Worm (Caenorhabditis elegans): Measurements from ENCODE around the gene sra-8.
A peak's percentile ranks its signal among the peaks of the same experiment; 100 is the strongest.

The sra-8 gene

ce11 chrII:9537429-9537828, at the start of gene sra-8:
Gene sra-8 (plus strand): TSS chrII:9537729.
- TF ChIP-seq ceh-43 (GFP tag; optimal IDR thresholded peaks at IDR 0.05) (no peak), lin-32 (GFP tag; optimal IDR thresholded peaks at IDR 0.05) (no peak), ceh-83 (GFP tag; optimal IDR thresholded peaks at IDR 0.05) (no peak), zip-8 (tag; optimal IDR thresholded peaks at IDR 0.05) (peak; percentile 51), tbx-8 (GFP tag; optimal IDR thresholded peaks at IDR 0.05) (no peak)

ce11 chrII:9489922-9490321, 47.6 kb upstream of the sra-8 start:
- no peak for TF ChIP-seq mab-5 (tag; optimal IDR thresholded peaks at IDR 0.05)
- TF ChIP-seq lin-32 (GFP tag; optimal IDR thresholded peaks at IDR 0.05): no peak
- no peak for TF ChIP-seq ces-1 (GFP tag; optimal IDR thresholded peaks at IDR 0.05)
- no peak for TF ChIP-seq blmp-1 (tag; optimal IDR thresholded peaks at IDR 0.05)
- no peak for TF ChIP-seq zip-8 (tag; optimal IDR thresholded peaks at IDR 0.05)
- no peak for TF ChIP-seq ceh-39 (tag; optimal IDR thresholded peaks at IDR 0.05)
- no peak for TF ChIP-seq tbx-8 (GFP tag; optimal IDR thresholded peaks at IDR 0.05)
- TF ChIP-seq unc-62 (GFP tag; optimal IDR thresholded peaks at IDR 0.05): no peak
- no peak for TF ChIP-seq hlh-1 (tag; optimal IDR thresholded peaks at IDR 0.05)
- no peak for TF ChIP-seq ztf-11 (tag; optimal IDR thresholded peaks at IDR 0.05)
- TF ChIP-seq ham-2 (GFP tag; optimal IDR thresholded peaks at IDR 0.05): no peak
- TF ChIP-seq elt-3 (tag; optimal IDR thresholded peaks at IDR 0.05): no peak
- TF ChIP-seq nhr-2 (tag; optimal IDR thresholded peaks at IDR 0.05): no peak
- TF ChIP-seq flh-1 (GFP tag; optimal IDR thresholded peaks at IDR 0.05): no peak
- TF ChIP-seq nhr-237 (tag; optimal IDR thresholded peaks at IDR 0.05): no peak

ce11 chrII:9490589-9490988, 46.9 kb upstream of the sra-8 start:
- no peak for TF ChIP-seq M03D4.4 (tag; optimal IDR thresholded peaks at IDR 0.05)
- TF ChIP-seq drap-1 (GFP tag; optimal IDR thresholded peaks at IDR 0.05): no peak
- no peak for TF ChIP-seq ceh-43 (GFP tag; optimal IDR thresholded peaks at IDR 0.05)
- TF ChIP-seq nhr-76 (tag; optimal IDR thresholded peaks at IDR 0.05): no peak
- no peak for TF ChIP-seq ces-1 (GFP tag; optimal IDR thresholded peaks at IDR 0.05)
- TF ChIP-seq ceh-39 (tag; optimal IDR thresholded peaks at IDR 0.05): no peak
- no peak for TF ChIP-seq pha-4 (tag; optimal IDR thresholded peaks at IDR 0.05)
- no peak for TF ChIP-seq lsy-2 (tag; optimal IDR thresholded peaks at IDR 0.05)
- no peak for TF ChIP-seq nhr-2 (tag; optimal IDR thresholded peaks at IDR 0.05)
- no peak for TF ChIP-seq ztf-11 (tag; optimal IDR thresholded peaks at IDR 0.05)
- no peak for TF ChIP-seq lin-32 (GFP tag; optimal IDR thresholded peaks at IDR 0.05)
- TF ChIP-seq cnd-1 (tag; optimal IDR thresholded peaks at IDR 0.05): no peak
- TF ChIP-seq tbx-8 (GFP tag; optimal IDR thresholded peaks at IDR 0.05): no peak

- TF ChIP-seq M03D4.4 (tag; optimal IDR thresholded peaks at IDR 0.05) (no peak), ztf-11 (tag; optimal IDR thresholded peaks at IDR 0.05) (no peak), cnd-1 (tag; optimal IDR thresholded peaks at IDR 0.05) (peak; percentile 67), ceh-39 (tag; optimal IDR thresholded peaks at IDR 0.05) (peak; percentile 51), blmp-1 (tag; optimal IDR thresholded peaks at IDR 0.05) (no peak), nhr-2 (tag; optimal IDR thresholded peaks at IDR 0.05) (no peak), flh-1 (GFP tag; optimal IDR thresholded peaks at IDR 0.05) (no peak), hlh-1 (tag; optimal IDR thresholded peaks at IDR 0.05) (peak; percentile 35), ceh-43 (GFP tag; optimal IDR thresholded peaks at IDR 0.05) (peak; percentile 24), tbx-8 (GFP tag; optimal IDR thresholded peaks at IDR 0.05) (no peak), drap-1 (GFP tag; optimal IDR thresholded peaks at IDR 0.05) (no peak), pha-4 (tag; optimal IDR thresholded peaks at IDR 0.05) (no peak), ceh-83 (GFP tag; optimal IDR thresholded peaks at IDR 0.05) (no peak), lin-13 (tag; optimal IDR thresholded peaks at IDR 0.05) (no peak), bed-3 (GFP tag; optimal IDR thresholded peaks at IDR 0.05) (no peak), lsy-2 (tag; optimal IDR thresholded peaks at IDR 0.05) (peak; percentile 9), nhr-12 (tag; optimal IDR thresholded peaks at IDR 0.05) (no peak), sem-2 (GFP tag; optimal IDR thresholded peaks at IDR 0.05) (no peak), nhr-237 (tag; optimal IDR thresholded peaks at IDR 0.05) (no peak), nhr-76 (tag; optimal IDR thresholded peaks at IDR 0.05) (no peak), ces-1 (GFP tag; optimal IDR thresholded peaks at IDR 0.05) (no peak), elt-3 (tag; optimal IDR thresholded peaks at IDR 0.05) (no peak), elt-1 (tag; optimal IDR thresholded peaks at IDR 0.05; ENCODE audit: borderline replicate concordance, insufficient read depth) (no peak), ham-2 (GFP tag; optimal IDR thresholded peaks at IDR 0.05) (no peak), mab-5 (tag; optimal IDR thresholded peaks at IDR 0.05) (no peak), unc-62 (GFP tag; optimal IDR thresholded peaks at IDR 0.05) (peak; percentile 53), nhr-28 (tag; optimal IDR thresholded peaks at IDR 0.05) (no peak), unc-120 (tag; optimal IDR thresholded peaks at IDR 0.05; ENCODE audit: poor library complexity, severe bottlenecking) (peak; percentile 29), sptf-1 (tag; optimal IDR thresholded peaks at IDR 0.05) (no peak), mep-1 (tag; optimal IDR thresholded peaks at IDR 0.05) (peak; percentile 6), snpc-4 (tag; optimal IDR thresholded peaks at IDR 0.05) (no peak), zip-8 (tag; optimal IDR thresholded peaks at IDR 0.05) (no peak), mls-2 (tag; optimal IDR thresholded peaks at IDR 0.05) (peak; percentile 64), lin-32 (GFP tag; optimal IDR thresholded peaks at IDR 0.05) (no peak), unc-39 (tag; optimal IDR thresholded peaks at IDR 0.05) (no peak)
These were observed 46.5 kb upstream of the sra-8 start for ce11 chrII:9491045-9491444.
